Fruit fly (Drosophila melanogaster) whole organism, prepupa: ENCODE results near the gene Tailor.

ENCODE experiments used
- Blimp-1 ChIP-seq: fragments of 200-800 bp; sonication (Bioruptor generic); optimal IDR thresholded peaks from 3 replicates; lab custom pipeline; 2017; ENCODE audit warnings: missing biosample characterization, missing genetic modification characterization, mild to moderate bottlenecking, moderate library complexity, missing genetic modification reagents
- CG11762 ChIP-seq: fragments of 200-800 bp; sonication (Bioruptor generic); optimal IDR thresholded peaks from 3 replicates; lab custom pipeline; 2016; ENCODE audit warnings: missing biosample characterization, missing genetic modification characterization; ENCODE audit not compliant: insufficient read depth
- CG11902 ChIP-seq: fragments of 200-800 bp; sonication (Bioruptor generic); optimal IDR thresholded peaks from 3 replicates; lab custom pipeline; 2016; ENCODE audit warnings: missing biosample characterization, missing genetic modification characterization
- CG16779 ChIP-seq: fragments of 200-800 bp; sonication (Bioruptor generic); optimal IDR thresholded peaks from 3 replicates; lab custom pipeline; 2017; ENCODE audit warnings: missing biosample characterization, mild to moderate bottlenecking, missing genetic modification characterization
- CG3032 ChIP-seq: fragments of 200-800 bp; optimal IDR thresholded peaks from 2 replicates; lab custom pipeline; 2019; ENCODE audit warnings: missing biosample characterization, mild to moderate bottlenecking, missing genetic modification characterization, moderate library complexity
- CG31627 ChIP-seq: fragments of 200-800 bp; sonication (Bioruptor generic); optimal IDR thresholded peaks from 3 replicates; lab custom pipeline; 2016; ENCODE audit warnings: missing biosample characterization, missing genetic modification characterization
- CG32006 ChIP-seq: fragments of 200-800 bp; sonication (Bioruptor generic); optimal IDR thresholded peaks from 3 replicates; lab custom pipeline; 2017; ENCODE audit warnings: missing biosample characterization, mild to moderate bottlenecking, missing genetic modification characterization
- CG34406 ChIP-seq: fragments of 200-800 bp; sonication (Bioruptor generic); optimal IDR thresholded peaks from 3 replicates; lab custom pipeline; 2016; ENCODE audit warnings: missing biosample characterization, missing genetic modification characterization
- CG3919 ChIP-seq: fragments of 200-800 bp; sonication (Bioruptor generic); optimal IDR thresholded peaks from 3 replicates; lab custom pipeline; 2016; ENCODE audit warnings: missing biosample characterization, missing genetic modification characterization
- CG4318 ChIP-seq: fragments of 200-800 bp; sonication (Bioruptor generic); optimal IDR thresholded peaks from 3 replicates; lab custom pipeline; 2017; ENCODE audit warnings: missing biosample characterization, mild to moderate bottlenecking, missing genetic modification characterization
- CG6163 ChIP-seq: fragments of 200-800 bp; sonication (Bioruptor generic); IDR thresholded peaks from 3 replicates; pipeline ENCODE4 v1.3.6; 2022; ENCODE audit warnings: missing biosample characterization, missing genetic modification characterization
- CG6276 ChIP-seq: fragments of 200-800 bp; sonication (Bioruptor generic); optimal IDR thresholded peaks from 2 replicates; lab custom pipeline; 2017; ENCODE audit warnings: missing biosample characterization, mild to moderate bottlenecking, missing genetic modification characterization
- CG6808 ChIP-seq: fragments of 200-800 bp; sonication (Bioruptor generic); optimal IDR thresholded peaks from 3 replicates; lab custom pipeline; 2017; ENCODE audit warnings: missing biosample characterization, missing genetic modification characterization, mild to moderate bottlenecking, moderate library complexity, missing genetic modification reagents
- CG6854 ChIP-seq: fragments of 200-800 bp; sonication (Bioruptor generic); optimal IDR thresholded peaks from 2 replicates; lab custom pipeline; 2017; ENCODE audit warnings: missing biosample characterization, mild to moderate bottlenecking, missing genetic modification characterization
- CG8119 ChIP-seq: fragments of 200-800 bp; sonication (Bioruptor generic); IDR thresholded peaks from 3 replicates; pipeline ENCODE4 v1.3.6; 2022; ENCODE audit warnings: missing biosample characterization, missing genetic modification characterization
- CG9139 ChIP-seq: fragments of 200-800 bp; sonication (Bioruptor generic); optimal IDR thresholded peaks from 3 replicates; lab custom pipeline; 2017; ENCODE audit warnings: missing biosample characterization, mild to moderate bottlenecking, missing genetic modification characterization
- Eip75B ChIP-seq: fragments of 200-800 bp; sonication (Bioruptor generic); optimal IDR thresholded peaks from 3 replicates; lab custom pipeline; 2016; ENCODE audit warnings: missing biosample characterization, missing genetic modification characterization
- Eip93F ChIP-seq: fragments of 200-800 bp; sonication (Bioruptor generic); optimal IDR thresholded peaks from 2 replicates; lab custom pipeline; 2016; ENCODE audit warnings: missing biosample characterization, mild to moderate bottlenecking, missing genetic modification characterization
- Gug ChIP-seq: fragments of 200-800 bp; sonication (Bioruptor generic); IDR thresholded peaks from 2 replicates; pipeline ENCODE4 v1.3.6; 2022; ENCODE audit warnings: missing biosample characterization, missing genetic modification characterization
- Hr38 ChIP-seq: sonication (Bioruptor generic); optimal IDR thresholded peaks from 2 replicates; lab custom pipeline; 2016; ENCODE audit warnings: missing biosample characterization, missing genetic modification characterization
- Hr39 ChIP-seq: fragments of 200-800 bp; sonication (Bioruptor generic); optimal IDR thresholded peaks from 2 replicates; lab custom pipeline; 2016; ENCODE audit warnings: missing biosample characterization, missing genetic modification characterization
- Lpt ChIP-seq: fragments of 200-800 bp; sonication (Bioruptor generic); optimal IDR thresholded peaks from 3 replicates; lab custom pipeline; 2016; ENCODE audit warnings: missing biosample characterization, missing genetic modification characterization
- Met ChIP-seq: fragments of 200-800 bp; sonication (Bioruptor generic); optimal IDR thresholded peaks from 3 replicates; lab custom pipeline; 2016; ENCODE audit warnings: missing biosample characterization, missing genetic modification characterization
- Smox ChIP-seq: fragments of 200-800 bp; sonication (Bioruptor generic); optimal IDR thresholded peaks from 3 replicates; lab custom pipeline; 2016; ENCODE audit warnings: missing biosample characterization, missing genetic modification characterization
- Sox102F ChIP-seq: fragments of 200-800 bp; sonication (Bioruptor generic); optimal IDR thresholded peaks from 2 replicates; lab custom pipeline; 2016; ENCODE audit warnings: missing biosample characterization, mild to moderate bottlenecking, missing genetic modification characterization
- Sox14 ChIP-seq: fragments of 200-800 bp; sonication (Bioruptor generic); optimal IDR thresholded peaks from 3 replicates; lab custom pipeline; 2016; ENCODE audit warnings: missing biosample characterization, missing genetic modification characterization
- achi ChIP-seq: fragments of 200-800 bp; sonication (Bioruptor generic); optimal IDR thresholded peaks from 3 replicates; lab custom pipeline; 2016; ENCODE audit warnings: missing biosample characterization, missing genetic modification characterization
- acj6 ChIP-seq: fragments of 200-800 bp; sonication (Bioruptor generic); optimal IDR thresholded peaks from 3 replicates; lab custom pipeline; 2016; ENCODE audit warnings: missing biosample characterization, missing genetic modification characterization
- cyc ChIP-seq: fragments of 200-800 bp; sonication (Bioruptor generic); optimal IDR thresholded peaks from 3 replicates; lab custom pipeline; 2016; ENCODE audit warnings: missing biosample characterization, missing genetic modification characterization
- dac ChIP-seq: fragments of 200-800 bp; sonication (Bioruptor generic); optimal IDR thresholded peaks from 2 replicates; lab custom pipeline; 2017; ENCODE audit warnings: missing biosample characterization, mild to moderate bottlenecking, missing genetic modification characterization
- dsx ChIP-seq: fragments of 200-800 bp; optimal IDR thresholded peaks from 3 replicates; lab custom pipeline; 2019; ENCODE audit warnings: missing biosample characterization, mild to moderate bottlenecking, missing genetic modification characterization, moderate library complexity; ENCODE audit not compliant: poor library complexity, severe bottlenecking
- eg ChIP-seq: fragments of 200-800 bp; sonication (Bioruptor generic); IDR thresholded peaks from 3 replicates; pipeline ENCODE4 v1.3.6; 2022; ENCODE audit warnings: missing biosample characterization, missing genetic modification characterization
- esn ChIP-seq: fragments of 200-800 bp; sonication (Bioruptor generic); optimal IDR thresholded peaks from 2 replicates; lab custom pipeline; 2016; ENCODE audit warnings: missing biosample characterization, mild to moderate bottlenecking, missing genetic modification characterization, moderate library complexity
- fd59A ChIP-seq: fragments of 200-800 bp; sonication (Bioruptor generic); optimal IDR thresholded peaks from 2 replicates; lab custom pipeline; 2017; ENCODE audit warnings: missing biosample characterization, mild to moderate bottlenecking, missing genetic modification characterization, missing genetic modification reagents
- fd85E ChIP-seq: fragments of 200-800 bp; sonication (Bioruptor generic); optimal IDR thresholded peaks from 3 replicates; lab custom pipeline; 2016; ENCODE audit warnings: missing biosample characterization, missing genetic modification characterization
- fkh ChIP-seq: fragments of 200-800 bp; sonication (Bioruptor generic); optimal IDR thresholded peaks from 3 replicates; lab custom pipeline; 2017; ENCODE audit warnings: missing biosample characterization, mild to moderate bottlenecking, missing genetic modification characterization, moderate library complexity
- lz ChIP-seq: fragments of 200-800 bp; sonication (Bioruptor generic); optimal IDR thresholded peaks from 3 replicates; lab custom pipeline; 2016; ENCODE audit warnings: missing biosample characterization, missing genetic modification characterization
- net ChIP-seq: fragments of 200-800 bp; sonication (Bioruptor generic); optimal IDR thresholded peaks from 3 replicates; lab custom pipeline; 2016; ENCODE audit warnings: missing biosample characterization, missing genetic modification characterization
- pdm3 ChIP-seq: fragments of 200-800 bp; sonication (Bioruptor generic); optimal IDR thresholded peaks from 3 replicates; lab custom pipeline; 2016; ENCODE audit warnings: missing biosample characterization, missing genetic modification characterization
- salr ChIP-seq, 2 experiments: fragments of 200-800 bp; sonication (Bioruptor generic); optimal IDR thresholded peaks; 3 replicates each; lab custom pipeline; 2016 to 2018; ENCODE audit warnings: missing biosample characterization in 2 of 2, missing genetic modification characterization in 2 of 2, mild to moderate bottlenecking in 1 of 2
- ss ChIP-seq, 2 experiments: fragments of 200-800 bp; sonication (Bioruptor generic); optimal IDR thresholded peaks; 2 replicates in 1 of 2; 3 replicates in 1 of 2; lab custom pipeline; 2017 to 2018; ENCODE audit warnings: mild to moderate bottlenecking in 2 of 2, missing biosample characterization in 2 of 2, missing genetic modification characterization in 2 of 2, moderate library complexity in 1 of 2
- svp ChIP-seq: fragments of 200-800 bp; sonication (Bioruptor generic); peaks from one replicate; lab custom pipeline; 2016; ENCODE audit warnings: missing biosample characterization, missing genetic modification characterization
- topi ChIP-seq: fragments of 200-800 bp; sonication (Bioruptor generic); optimal IDR thresholded peaks from 3 replicates; lab custom pipeline; 2016; ENCODE audit warnings: missing biosample characterization, missing genetic modification characterization
- vri ChIP-seq: fragments of 200-800 bp; sonication (Bioruptor generic); optimal IDR thresholded peaks from 3 replicates; lab custom pipeline; 2016; ENCODE audit warnings: missing biosample characterization, mild to moderate bottlenecking, missing genetic modification characterization

The Tailor gene

dm6 chr3R:7105503-7106164 lies 19.8 kb upstream of the Tailor start:
- TF ChIP-seq vri (no peak), topi (no peak), acj6 (GFP tag; lab: Kevin White, UChicago) (no peak)

- no peak for TF ChIP-seq acj6 (GFP tag; lab: Kevin White, UChicago)
- peak; percentile 14 for TF ChIP-seq svp (GFP tag; lab: Kevin White, UChicago)
Observed at dm6 chr3R:7104308-7104707, 18.4 kb upstream of the Tailor start.

- TF ChIP-seq salr (GFP tag; optimal IDR thresholded peaks at IDR 0.05; lab: Kevin White, UChicago) = no peak
- no peak for TF ChIP-seq CG31627 (GFP tag; lab: Kevin White, UChicago)
- TF ChIP-seq Lpt (GFP tag; lab: Kevin White, UChicago) = peak; percentile 64
- peak; percentile 5 for TF ChIP-seq net (GFP tag; lab: Kevin White, UChicago)
- peak; percentile 43 for TF ChIP-seq CG6808 (GFP tag; lab: Kevin White, UChicago)
- TF ChIP-seq CG34406 = no peak
- TF ChIP-seq svp (GFP tag; lab: Kevin White, UChicago) = peak; percentile 60
- TF ChIP-seq Eip93F (GFP tag; lab: Kevin White, UChicago) = peak; percentile 78
- no peak for TF ChIP-seq Blimp-1 (GFP tag; lab: Kevin White, UChicago)
- TF ChIP-seq pdm3 = no peak
- TF ChIP-seq CG3032 (tag; lab: Kevin White, UChicago) = no peak
- TF ChIP-seq vri = peak; percentile 8
- TF ChIP-seq CG16779 (tag; lab: Kevin White, UChicago) = peak; percentile 6
- no peak for TF ChIP-seq Smox
- no peak for TF ChIP-seq achi (GFP tag; lab: Kevin White, UChicago)
- 0 out of 3 replicates have a peak, but pooled peaks have one; percentile 29 for TF ChIP-seq eg (GFP tag; lab: Robert Waterston, UW)
- TF ChIP-seq Sox102F = peak; percentile 11
- peak; percentile 78 for TF ChIP-seq fkh (GFP tag; lab: Kevin White, UChicago)
- TF ChIP-seq CG3919 (GFP tag; lab: Kevin White, UChicago) = peak; percentile 16
- no peak for TF ChIP-seq dac
- no peak for TF ChIP-seq Hr38 (GFP tag; lab: Kevin White, UChicago)
- no peak for TF ChIP-seq Eip75B
- TF ChIP-seq CG6276 (GFP tag; lab: Kevin White, UChicago) = no peak
- TF ChIP-seq Sox14 (GFP tag; lab: Kevin White, UChicago) = no peak
- no peak for TF ChIP-seq CG11762 (GFP tag; lab: Kevin White, UChicago)
- TF ChIP-seq esn (GFP tag; lab: Kevin White, UChicago) = no peak
- TF ChIP-seq CG9139 (GFP tag; lab: Kevin White, UChicago) = peak; percentile 24
- TF ChIP-seq fd85E (GFP tag; lab: Kevin White, UChicago) = no peak
- TF ChIP-seq CG32006 (GFP tag; lab: Kevin White, UChicago) = no peak
- no peak for TF ChIP-seq Hr39 (GFP tag; lab: Kevin White, UChicago)
- TF ChIP-seq dsx (GFP tag; lab: Kevin White, UChicago) = peak; percentile 73
- TF ChIP-seq CG8119 = peak; percentile 41; the same call in 2 of the 3 replicates
- no peak for TF ChIP-seq CG11902 (GFP tag; lab: Kevin White, UChicago)
- peak; percentile 8 for TF ChIP-seq CG6854 (GFP tag; lab: Kevin White, UChicago)
- TF ChIP-seq ss (GFP tag; optimal IDR thresholded peaks at IDR 0.05; lab: Kevin White, UChicago) = peak; percentile 40 to 57
- no peak for TF ChIP-seq CG4318
- no peak for TF ChIP-seq Gug (GFP tag; lab: Robert Waterston, UW)
- no peak for TF ChIP-seq cyc
- TF ChIP-seq CG6163 (GFP tag; lab: Robert Waterston, UW) = peak; percentile 44; the same call in 2 of the 3 replicates
- TF ChIP-seq Met (GFP tag; lab: Kevin White, UChicago) = no peak
- no peak for TF ChIP-seq lz (GFP tag; lab: Kevin White, UChicago)
- no peak for TF ChIP-seq fd59A (GFP tag; lab: Kevin White, UChicago)
Observed at dm6 chr3R:7102853-7103833, 17.3 kb upstream of the Tailor start.
